Worm (Caenorhabditis elegans): ENCODE data around the gene ZK105.8.

- TF ChIP-seq unc-62 (GFP tag; optimal IDR thresholded peaks at IDR 0.05) (no peak), B0019.2 (GFP tag; conservative IDR thresholded peaks at IDR 0.05) (no peak)
These were observed 30.9 kb upstream of the ZK105.8 start, which contains the start of gene C12D5.10 for ce11 chrV:7693394-7693793.
